Fruit fly (Drosophila melanogaster) Kc167 (cell line): ENCODE measurements around the gene Acyp2.

Experiments
- Myc ChIP-seq: fragments of >200 bp; optimal IDR thresholded peaks from 2 replicates; lab custom pipeline; 2017; ENCODE audit warnings: missing external identifiers
- Sin3A ChIP-seq: fragments of >200 bp; optimal IDR thresholded peaks from 2 replicates; lab custom pipeline; 2018; ENCODE audit warnings: missing external identifiers
- h ChIP-seq: fragments of >200 bp; optimal IDR thresholded peaks from 3 replicates; lab custom pipeline; 2018; ENCODE audit warnings: missing external identifiers
- insv ChIP-seq: fragments of >200 bp; optimal IDR thresholded peaks from 3 replicates; lab custom pipeline; 2018; ENCODE audit warnings: missing external identifiers
- ttk ChIP-seq: sonication (Bioruptor generic); optimal IDR thresholded peaks from 2 replicates; lab custom pipeline; 2017; ENCODE audit warnings: missing external identifiers

DNA sequence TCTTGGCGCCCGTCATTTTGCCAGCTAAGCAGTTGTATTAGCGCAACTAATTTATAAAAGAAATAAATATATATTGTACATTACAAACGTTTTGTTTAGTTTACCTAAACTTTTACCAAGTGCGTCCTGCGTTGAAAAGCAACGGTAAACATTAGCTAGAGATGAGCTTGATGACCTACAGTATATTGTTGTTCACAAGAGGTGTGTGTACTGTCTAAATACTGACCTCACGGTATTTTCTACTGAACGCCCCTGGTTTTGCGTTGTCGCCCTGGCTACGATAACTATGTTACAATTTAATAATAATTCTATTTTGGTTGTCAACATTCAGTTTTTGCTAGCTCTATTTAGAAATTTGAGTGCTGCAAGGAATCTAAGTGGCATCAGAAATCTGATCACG, at the start of gene Acyp2:
- TF ChIP-seq insv (lab: Kevin White, UChicago) (no peak), h (lab: Kevin White, UChicago) (no peak), Myc (lab: Kevin White, UChicago) (no peak), Sin3A (no peak), ttk (lab: Kevin White, UChicago) (no peak)
